Worm (Caenorhabditis elegans) whole organism, young adult: ENCODE data around the gene Y53G8AR.6.

Experiments used
- B0261.1 ChIP-seq: sonication (generic microtip); optimal IDR thresholded peaks from 2 replicates; lab custom pipeline; 2016; ENCODE audit warnings: mild to moderate bottlenecking, missing genetic modification characterization, moderate library complexity, missing compliant biosample characterization
- F23B12.7 ChIP-seq: sonication (generic microtip); optimal IDR thresholded peaks from 2 replicates; lab custom pipeline; 2017; ENCODE audit warnings: missing genetic modification characterization, mild to moderate bottlenecking, missing compliant biosample characterization, antibody characterized with exemption, moderate library complexity; ENCODE audit not compliant: insufficient read depth
- atf-7 ChIP-seq: sonication (generic microtip); optimal IDR thresholded peaks from 2 replicates; lab custom pipeline; 2017; ENCODE audit warnings: mild to moderate bottlenecking, missing genetic modification characterization, missing compliant biosample characterization

DNA sequence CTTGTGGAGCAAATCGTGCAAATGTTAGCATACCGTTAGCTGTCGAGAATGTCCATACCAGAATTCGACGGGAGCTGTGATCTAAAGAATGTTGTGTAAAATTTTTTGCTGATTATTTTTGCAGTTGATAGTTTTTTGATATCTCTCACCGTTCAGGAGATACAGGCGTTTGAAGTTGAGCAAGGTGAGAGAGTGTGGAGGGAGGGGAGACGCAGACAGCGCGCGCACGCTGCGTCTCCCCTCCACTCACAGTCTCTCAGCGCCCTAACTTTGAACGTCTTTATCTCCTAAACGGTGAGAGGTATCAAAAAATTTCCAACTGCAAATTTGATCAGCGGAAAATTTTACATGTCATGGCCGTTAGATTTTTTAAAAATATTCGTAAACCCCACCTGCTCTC, 39.5 kb upstream of the Y53G8AR.6 start:
- no peak for TF ChIP-seq F23B12.7 (tag; lab: Kevin White, UChicago)
- no peak for TF ChIP-seq B0261.1 (tag; lab: Kevin White, UChicago)
- no peak for TF ChIP-seq atf-7 (tag; lab: Kevin White, UChicago)
